Worm (Caenorhabditis elegans): Measurements from ENCODE around the gene sod-1.

DNA sequence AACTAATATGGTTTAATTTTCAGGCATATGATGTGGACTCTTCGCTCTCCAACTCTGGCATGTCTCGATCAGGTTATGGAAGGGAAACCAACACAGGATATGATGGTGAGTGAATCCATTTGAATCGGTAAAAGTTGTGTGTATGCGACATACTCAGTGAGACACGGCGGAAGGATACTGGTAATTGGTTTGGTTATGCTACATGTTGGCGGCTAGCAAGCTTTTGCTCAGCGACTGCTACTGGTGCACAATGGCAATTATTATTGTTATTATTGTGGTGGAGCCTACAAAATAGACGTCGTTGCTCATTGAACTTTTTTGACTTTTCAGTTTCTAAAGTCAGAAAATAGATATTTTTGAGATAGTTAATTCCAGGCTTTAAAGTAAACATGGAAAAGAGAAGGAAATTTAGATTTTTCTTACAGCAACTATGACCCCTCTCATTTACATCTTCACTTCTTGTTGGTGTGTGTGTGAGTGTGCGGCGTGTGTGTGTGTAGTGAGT, 32.9 kb downstream of the sod-1 start:
- TF ChIP-seq snpc-4 (tag; optimal IDR thresholded peaks at IDR 0.05) = no peak
- TF ChIP-seq skn-1 (tag; optimal IDR thresholded peaks at IDR 0.05) = no peak

All from whole organism, L2 larva.